Worm (Caenorhabditis elegans) whole organism, L2 larva: ENCODE data around the gene uaf-1.

ENCODE experiments used
- C34F6.9 ChIP-seq: fragments of 150-350 bp; optimal IDR thresholded peaks from 2 replicates; lab custom pipeline; 2014; ENCODE audit warnings: missing biosample characterization, missing genetic modification characterization
- F13H6.1 ChIP-seq: sonication (generic microtip); optimal IDR thresholded peaks from 2 replicates; lab custom pipeline; 2016; ENCODE audit warnings: missing genetic modification characterization, missing compliant biosample characterization
- R02D3.7 ChIP-seq: fragments of 150-350 bp; optimal IDR thresholded peaks from 2 replicates; lab custom pipeline; 2014; ENCODE audit warnings: missing biosample characterization, missing genetic modification characterization
- Y55F3AM.14 ChIP-seq: fragments of 200-800 bp; sonication (Bioruptor generic); optimal IDR thresholded peaks from 2 replicates; lab custom pipeline; 2018; ENCODE audit warnings: mild to moderate bottlenecking, missing genetic modification characterization, missing compliant biosample characterization
- alr-1 ChIP-seq: fragments of 150-350 bp; optimal IDR thresholded peaks from 2 replicates; lab custom pipeline; 2014; ENCODE audit warnings: missing biosample characterization, missing genetic modification characterization
- ceh-82 ChIP-seq: fragments of 150-350 bp; optimal IDR thresholded peaks from 2 replicates; lab custom pipeline; 2014; ENCODE audit warnings: missing biosample characterization, missing genetic modification characterization
- crh-2 ChIP-seq: sonication (generic microtip); optimal IDR thresholded peaks from 2 replicates; lab custom pipeline; 2017; ENCODE audit warnings: missing biosample characterization, missing genetic modification characterization
- dmd-4 ChIP-seq: sonication (generic microtip); optimal IDR thresholded peaks from 2 replicates; lab custom pipeline; 2017; ENCODE audit warnings: missing biosample characterization, missing genetic modification characterization
- elt-1 ChIP-seq: fragments of 150-350 bp; optimal IDR thresholded peaks from 2 replicates; lab custom pipeline; 2014; ENCODE audit warnings: missing biosample characterization, missing genetic modification characterization
- fos-1 ChIP-seq: fragments of 150-350 bp; optimal IDR thresholded peaks from 2 replicates; lab custom pipeline; 2014; ENCODE audit warnings: missing biosample characterization, missing genetic modification characterization
- gmeb-1 ChIP-seq: fragments of 150-350 bp; optimal IDR thresholded peaks from 2 replicates; lab custom pipeline; 2014; ENCODE audit warnings: missing biosample characterization, missing genetic modification characterization
- lin-13 ChIP-seq: fragments of 150-350 bp; optimal IDR thresholded peaks from 2 replicates; lab custom pipeline; 2014; ENCODE audit warnings: missing biosample characterization, missing genetic modification reagents, missing genetic modification characterization
- lsy-2 ChIP-seq, 2 experiments: fragments of 150-350 bp in 1 of 2; sonication (generic microtip) in 1 of 2; optimal IDR thresholded peaks; 2 replicates each; lab custom pipeline; 2014 to 2017; ENCODE audit warnings: missing biosample characterization in 2 of 2, missing genetic modification characterization in 2 of 2
- mab-5 ChIP-seq: fragments of 150-350 bp; optimal IDR thresholded peaks from 2 replicates; lab custom pipeline; 2014; ENCODE audit warnings: missing biosample characterization, missing genetic modification characterization
- mbf-1 ChIP-seq: sonication (generic microtip); optimal IDR thresholded peaks from 2 replicates; lab custom pipeline; 2017; ENCODE audit warnings: missing biosample characterization, missing genetic modification characterization
- nhr-10 ChIP-seq: sonication (generic microtip); optimal IDR thresholded peaks from 2 replicates; lab custom pipeline; 2017; ENCODE audit warnings: missing biosample characterization, missing genetic modification characterization
- nhr-25 ChIP-seq: fragments of 150-350 bp; sonication (generic microtip); optimal IDR thresholded peaks from 3 replicates; lab custom pipeline; 2014; ENCODE audit warnings: missing biosample characterization, missing genetic modification characterization
- nhr-6 ChIP-seq: fragments of 150-350 bp; optimal IDR thresholded peaks from 2 replicates; lab custom pipeline; 2014; ENCODE audit warnings: missing biosample characterization, missing genetic modification characterization
- nhr-77 ChIP-seq: fragments of 150-350 bp; optimal IDR thresholded peaks from 2 replicates; lab custom pipeline; 2014; ENCODE audit warnings: missing biosample characterization, missing genetic modification characterization
- peb-1 ChIP-seq: fragments of 150-350 bp; optimal IDR thresholded peaks from 2 replicates; lab custom pipeline; 2014; ENCODE audit warnings: missing biosample characterization, missing genetic modification characterization
- sem-4 ChIP-seq: fragments of 150-350 bp; optimal IDR thresholded peaks from 2 replicates; lab custom pipeline; 2014; ENCODE audit warnings: missing biosample characterization, missing genetic modification reagents, missing genetic modification characterization
- sma-9 ChIP-seq, 2 experiments: fragments of 150-350 bp in 1 of 2; sonication (generic microtip) in 1 of 2; optimal IDR thresholded peaks; 2 replicates each; lab custom pipeline; 2014 to 2016; ENCODE audit warnings: missing genetic modification characterization in 2 of 2, mild to moderate bottlenecking in 1 of 2, missing biosample characterization in 1 of 2, missing compliant biosample characterization in 1 of 2, missing genetic modification reagents in 1 of 2, moderate library complexity in 1 of 2
- unc-39 ChIP-seq: fragments of 150-350 bp; optimal IDR thresholded peaks from 2 replicates; lab custom pipeline; 2014; ENCODE audit warnings: missing biosample characterization, missing genetic modification characterization
- unc-55 ChIP-seq: fragments of 150-350 bp; sonication (generic microtip); optimal IDR thresholded peaks from 3 replicates; lab custom pipeline; 2014; ENCODE audit warnings: missing biosample characterization, missing genetic modification reagents, missing genetic modification characterization
- unc-62 ChIP-seq: fragments of 150-350 bp; optimal IDR thresholded peaks from 2 replicates; lab custom pipeline; 2014; ENCODE audit warnings: missing biosample characterization, missing genetic modification reagents, missing genetic modification characterization
- zag-1 ChIP-seq: fragments of 150-350 bp; optimal IDR thresholded peaks from 2 replicates; lab custom pipeline; 2014; ENCODE audit warnings: missing biosample characterization, missing genetic modification characterization
- ztf-1 ChIP-seq: fragments of 200-800 bp; sonication (Bioruptor generic); conservative IDR thresholded peaks from 2 replicates; pipeline ENCODE4 v1.3.6; 2022; ENCODE audit warnings: missing genetic modification characterization, missing compliant biosample characterization

Gene uaf-1

DNA sequence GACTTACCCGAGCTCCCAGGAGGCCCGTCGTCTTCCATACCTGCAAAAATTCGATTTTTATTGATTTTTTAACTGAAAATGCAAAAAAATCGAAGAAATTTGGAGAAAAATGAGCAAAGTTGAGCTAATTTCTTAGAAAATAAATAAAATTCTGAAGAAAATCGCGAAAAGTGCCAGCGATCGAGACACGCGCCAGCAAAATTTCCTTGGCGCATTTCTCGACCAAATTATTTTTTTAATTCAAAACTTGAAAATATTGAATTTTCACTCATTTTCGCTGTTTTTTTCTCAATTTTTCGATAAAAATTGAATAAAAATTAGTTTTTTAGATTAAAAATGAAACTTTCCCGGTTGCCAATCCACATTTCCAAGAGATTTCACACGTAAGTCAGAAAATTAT is 39.2 kb downstream of the uaf-1 start, which contains the start of the genes chin-1 and BE0003N10.1:
TSS of gene chin-1 (minus strand) at position 40 of the 400 bp plus-strand sequence.
TSS of gene BE0003N10.1 (plus strand) at position 320 of the 400 bp plus-strand sequence.
- TF ChIP-seq unc-62 (GFP tag; lab: Kevin White, UChicago) (no peak), lsy-2 (tag; optimal IDR thresholded peaks at IDR 0.05; lab: Kevin White, UChicago) (peak; percentile 60 to 77), mab-5 (tag; lab: Kevin White, UChicago) (peak; percentile 4), crh-2 (no peak), F13H6.1 (tag; lab: Kevin White, UChicago) (peak; percentile 24), ceh-82 (tag; lab: Kevin White, UChicago) (no peak), unc-55 (GFP tag; lab: Kevin White, UChicago) (peak; percentile 57), dmd-4 (no peak), sma-9 (GFP tag; optimal IDR thresholded peaks at IDR 0.05; lab: Kevin White, UChicago) (peak; percentile 9), sma-9 (tag; optimal IDR thresholded peaks at IDR 0.05; lab: Kevin White, UChicago) (no peak), nhr-25 (tag; lab: Kevin White, UChicago) (peak; percentile 53), lin-13 (peak; percentile 63), gmeb-1 (tag; lab: Kevin White, UChicago) (peak; percentile 63), C34F6.9 (tag; lab: Kevin White, UChicago) (peak; percentile 69), fos-1 (tag; lab: Kevin White, UChicago) (peak; percentile 12)

DNA sequence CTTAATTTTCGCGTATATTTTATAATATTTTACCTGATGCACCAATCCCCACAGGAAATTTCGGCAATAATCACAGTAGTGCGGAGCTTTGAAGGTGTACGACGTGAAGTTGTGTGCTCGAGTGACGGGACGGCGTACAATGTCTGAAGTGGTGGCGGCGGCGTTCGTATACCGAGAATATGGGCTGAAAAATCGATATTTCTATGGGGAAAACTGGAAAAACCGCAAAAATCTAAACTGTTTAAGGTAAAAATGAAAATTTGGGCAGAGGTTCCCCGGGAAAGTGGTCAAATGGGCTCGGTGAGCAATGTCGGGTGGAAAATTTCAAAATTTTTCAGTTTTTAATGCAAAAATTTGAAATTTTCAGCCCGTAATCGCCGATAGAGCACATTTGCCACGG is 41.5 kb downstream of the uaf-1 start:
- TF ChIP-seq mab-5 (tag; lab: Kevin White, UChicago): no peak
- TF ChIP-seq unc-55 (GFP tag; lab: Kevin White, UChicago): no peak
- TF ChIP-seq nhr-6 (tag; lab: Kevin White, UChicago): no peak
- TF ChIP-seq lin-13: no peak
- TF ChIP-seq Y55F3AM.14 (GFP tag; lab: Kevin White, UChicago): no peak
- TF ChIP-seq unc-62 (GFP tag; lab: Kevin White, UChicago): no peak
- no peak for TF ChIP-seq peb-1
- no peak for TF ChIP-seq ceh-82 (tag; lab: Kevin White, UChicago)
- TF ChIP-seq, all 48 proteins: peak for 0

DNA sequence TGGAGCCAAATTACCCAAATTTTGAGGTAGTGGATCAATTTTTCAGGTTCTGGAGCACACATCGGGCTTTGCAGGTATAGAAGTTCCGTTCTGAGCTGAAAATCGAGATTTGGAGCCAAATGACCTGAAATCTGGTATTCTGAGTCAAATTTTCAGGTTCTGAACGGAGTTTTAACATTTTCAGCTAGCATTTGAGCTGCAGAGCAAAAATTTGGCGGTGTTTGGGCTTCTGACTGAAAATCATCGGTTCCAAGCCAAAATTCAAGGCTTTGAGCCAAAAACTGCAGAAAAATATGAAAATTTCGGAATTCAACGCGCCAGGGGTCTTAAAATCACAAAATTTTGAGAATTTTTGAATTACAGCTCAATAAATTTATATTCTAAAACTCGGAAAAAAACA is 45.4 kb downstream of the uaf-1 start, which contains the start of the genes clc-26 and E_BE45912.2:
TSS of gene clc-26 (minus strand) at position 101 of the 400 bp plus-strand sequence.
TSS of gene E_BE45912.2 (minus strand) at position 139 of the 400 bp plus-strand sequence.
- TF ChIP-seq sma-9 (GFP tag; optimal IDR thresholded peaks at IDR 0.05; lab: Kevin White, UChicago) (no peak), sma-9 (tag; optimal IDR thresholded peaks at IDR 0.05; lab: Kevin White, UChicago) (no peak), ztf-1 (GFP tag; lab: Robert Waterston, UW) (no peak), gmeb-1 (tag; lab: Kevin White, UChicago) (no peak), unc-39 (tag; lab: Kevin White, UChicago) (no peak), elt-1 (tag; lab: Kevin White, UChicago) (no peak), nhr-77 (no peak), unc-55 (GFP tag; lab: Kevin White, UChicago) (no peak)

DNA sequence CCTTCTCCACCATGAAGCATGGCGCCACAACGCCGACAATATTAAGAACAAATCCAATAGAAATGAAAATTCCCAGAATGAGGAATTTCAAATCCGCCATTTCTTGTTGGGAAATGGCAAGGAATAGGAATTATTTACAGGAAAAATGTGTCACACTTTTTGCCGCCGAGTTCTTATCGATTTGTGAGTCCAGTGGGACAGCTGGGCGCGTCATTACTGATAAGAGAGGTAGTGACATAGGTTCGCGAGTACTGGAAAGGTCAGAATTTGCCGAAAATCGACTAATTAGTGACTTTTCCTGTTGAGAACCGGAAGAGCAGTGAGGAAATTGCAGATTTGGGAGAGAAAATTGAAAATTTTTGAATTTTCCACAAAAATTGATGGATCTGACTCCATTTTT is 48.1 kb downstream of the uaf-1 start:
- peak; percentile 88 for TF ChIP-seq fos-1 (tag; lab: Kevin White, UChicago)
- no peak for TF ChIP-seq zag-1
- TF ChIP-seq alr-1 (tag; lab: Kevin White, UChicago): no peak
- TF ChIP-seq ceh-82 (tag; lab: Kevin White, UChicago): no peak
- TF ChIP-seq sem-4 (tag; lab: Kevin White, UChicago): no peak
- no peak for TF ChIP-seq peb-1
- TF ChIP-seq sma-9 (GFP tag; optimal IDR thresholded peaks at IDR 0.05; lab: Kevin White, UChicago): peak; percentile 16
- no peak for TF ChIP-seq sma-9 (tag; optimal IDR thresholded peaks at IDR 0.05; lab: Kevin White, UChicago)

DNA sequence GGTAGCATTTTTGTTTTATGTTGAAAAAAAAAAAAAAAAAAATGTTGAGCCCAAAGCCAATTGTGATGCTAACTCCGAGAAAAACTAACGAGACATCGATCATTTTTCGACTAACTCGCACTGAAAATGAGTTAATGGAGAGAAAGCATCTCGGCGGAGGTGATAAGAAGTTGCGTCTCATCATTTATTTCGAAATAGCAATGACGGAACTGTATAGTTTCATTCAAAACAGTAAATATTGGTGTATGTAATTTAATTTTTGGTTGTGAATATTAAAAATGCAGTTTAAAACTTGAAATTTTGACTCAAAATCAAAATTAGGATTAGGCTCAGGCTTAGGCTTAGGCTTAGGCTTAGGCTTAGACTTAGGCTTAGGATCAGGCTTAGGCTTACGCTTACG is 50.1 kb downstream of the uaf-1 start, which contains the start of gene clc-25:
TSS of gene clc-25 (minus strand) at position 101 of the 400 bp plus-strand sequence.
- TF ChIP-seq unc-39 (tag; lab: Kevin White, UChicago) (no peak), fos-1 (tag; lab: Kevin White, UChicago) (peak; percentile 58)

DNA sequence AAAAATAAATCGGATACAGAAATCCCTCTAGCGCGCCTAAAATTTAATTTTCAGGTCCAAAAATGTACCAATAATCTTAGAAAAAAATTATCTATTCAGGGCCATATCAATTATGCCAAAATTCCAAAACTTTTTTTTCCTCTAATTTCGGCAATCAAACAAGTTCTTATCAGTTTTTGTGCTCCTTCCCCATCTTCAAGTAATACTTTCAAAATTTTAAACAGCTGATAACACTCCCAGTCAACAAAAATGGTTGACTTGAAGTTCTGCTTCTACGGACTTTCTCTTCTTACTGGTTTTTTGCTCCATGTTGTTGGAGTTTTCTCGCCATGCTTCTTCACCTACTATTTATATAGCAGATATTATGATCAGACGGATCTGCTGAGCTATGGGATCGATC is 55.6 kb downstream of the uaf-1 start, which contains the start of gene clc-23:
TSS of gene clc-23 (plus strand) at position 223 of the 400 bp plus-strand sequence.
- TF ChIP-seq R02D3.7 (tag; lab: Kevin White, UChicago): no peak
- TF ChIP-seq fos-1 (tag; lab: Kevin White, UChicago): peak; percentile 37
- no peak for TF ChIP-seq nhr-10
- TF ChIP-seq nhr-6 (tag; lab: Kevin White, UChicago): no peak
- TF ChIP-seq mbf-1: no peak
- TF ChIP-seq unc-55 (GFP tag; lab: Kevin White, UChicago): no peak
